Worm (Caenorhabditis elegans) whole organism, L4/young adult: Measurements from ENCODE around the gene F20D6.10.

Source experiments
- W03F9.2 ChIP-seq: fragments of 150-350 bp; optimal IDR thresholded peaks from 2 replicates; lab custom pipeline; 2014; ENCODE audit warnings: missing biosample characterization, missing genetic modification characterization
- dao-5 ChIP-seq: sonication (generic microtip); optimal IDR thresholded peaks from 2 replicates; lab custom pipeline; 2016; ENCODE audit warnings: missing genotype, missing genetic modification characterization, moderate library complexity, missing compliant biosample characterization
- him-1 ChIP-seq: sonication (generic microtip); optimal IDR thresholded peaks from 2 replicates; lab custom pipeline; 2016; ENCODE audit warnings: missing genotype, missing genetic modification reagents, missing genetic modification characterization, missing compliant biosample characterization

The F20D6.10 gene

ce11 chrV:8217118-8217517 lies 21.4 kb upstream of the F20D6.10 start:
- TF ChIP-seq him-1 (tag; lab: Kevin White, UChicago) = no peak
- no peak for TF ChIP-seq W03F9.2 (tag; lab: Kevin White, UChicago)
- TF ChIP-seq dao-5 (tag; lab: Kevin White, UChicago) = no peak

- TF ChIP-seq W03F9.2 (tag; lab: Kevin White, UChicago) (no peak), dao-5 (tag; lab: Kevin White, UChicago) (no peak), him-1 (tag; lab: Kevin White, UChicago) (no peak)
Measured at ce11 chrV:8215158-8215557, 19.4 kb upstream of the F20D6.10 start.

- TF ChIP-seq him-1 (tag; lab: Kevin White, UChicago) (no peak), dao-5 (tag; lab: Kevin White, UChicago) (no peak), W03F9.2 (tag; lab: Kevin White, UChicago) (no peak)
Measured at ce11 chrV:8213868-8214267, 18.1 kb upstream of the F20D6.10 start, which contains the start of gene K07C11.7. TSS of gene K07C11.7 (minus strand) at chrV:8213968.

ce11 chrV:8212816-8213215 lies 17.1 kb upstream of the F20D6.10 start:
- TF ChIP-seq W03F9.2 (tag; lab: Kevin White, UChicago) (no peak), dao-5 (tag; lab: Kevin White, UChicago) (no peak), him-1 (tag; lab: Kevin White, UChicago) (no peak)

DNA sequence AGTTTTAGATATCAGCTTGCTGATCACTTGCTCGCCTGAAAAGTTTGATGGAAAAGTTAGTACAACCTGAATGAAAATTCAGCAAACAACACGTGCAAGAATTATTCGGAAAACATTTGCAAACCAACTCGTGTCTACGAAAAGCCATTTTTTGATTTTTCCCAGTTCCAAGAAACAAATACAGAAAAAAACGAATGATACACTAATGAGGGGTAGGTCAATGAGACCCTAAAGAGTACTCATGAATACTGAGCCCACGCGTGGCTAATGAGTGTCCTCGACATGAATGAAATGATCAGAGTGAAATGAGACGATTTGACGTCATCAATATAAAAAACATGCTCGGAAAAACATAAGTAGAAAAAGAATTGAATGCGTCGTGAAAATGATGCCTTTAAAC lies 16.3 kb upstream of the F20D6.10 start:
- TF ChIP-seq dao-5 (tag; lab: Kevin White, UChicago) (no peak), him-1 (tag; lab: Kevin White, UChicago) (no peak), W03F9.2 (tag; lab: Kevin White, UChicago) (no peak)

ce11 chrV:8210527-8210926 lies 14.8 kb upstream of the F20D6.10 start:
- no peak for TF ChIP-seq W03F9.2 (tag; lab: Kevin White, UChicago)
- no peak for TF ChIP-seq him-1 (tag; lab: Kevin White, UChicago)
- TF ChIP-seq dao-5 (tag; lab: Kevin White, UChicago) = no peak

DNA sequence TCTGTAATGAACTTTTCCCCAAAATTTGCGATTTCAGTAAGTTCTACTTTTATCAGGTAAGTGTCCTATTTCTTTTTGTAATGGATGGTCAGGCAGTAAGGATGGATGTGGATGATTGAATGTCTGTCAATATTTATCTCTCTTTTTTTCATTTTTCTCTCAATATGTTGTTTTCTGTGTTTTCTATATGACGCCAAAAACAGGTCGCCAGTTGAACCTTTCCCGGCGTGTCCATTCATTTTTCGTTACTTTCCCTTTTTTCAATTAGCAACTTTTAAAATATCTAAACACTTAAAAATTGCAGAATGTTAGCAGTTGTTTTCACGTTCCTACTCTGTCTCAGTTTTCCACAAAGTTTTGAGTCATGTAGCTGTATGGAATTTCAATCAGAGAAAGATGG lies 11.2 kb upstream of the F20D6.10 start, which contains the start of gene timp-1:
timp-1 (plus strand) TSS at position 305 of the 400 bp plus-strand sequence.
- TF ChIP-seq W03F9.2 (tag; lab: Kevin White, UChicago) (no peak), him-1 (tag; lab: Kevin White, UChicago) (no peak), dao-5 (tag; lab: Kevin White, UChicago) (no peak)

- no peak for TF ChIP-seq W03F9.2 (tag; lab: Kevin White, UChicago)
- no peak for TF ChIP-seq him-1 (tag; lab: Kevin White, UChicago)
- TF ChIP-seq dao-5 (tag; lab: Kevin White, UChicago) = no peak
Measured at ce11 chrV:8203085-8203643, 7.4 kb upstream of the F20D6.10 start, which contains the start of gene cest-17. TSS of gene cest-17 (plus strand) at chrV:8203332.

ce11 chrV:8201229-8201858 lies 5.6 kb upstream of the F20D6.10 start, which contains the start of gene cri-2:
TSS of gene cri-2 (plus strand) at chrV:8201808.
- TF ChIP-seq W03F9.2 (tag; lab: Kevin White, UChicago) = no peak
- no peak for TF ChIP-seq him-1 (tag; lab: Kevin White, UChicago)
- TF ChIP-seq dao-5 (tag; lab: Kevin White, UChicago) = no peak

DNA sequence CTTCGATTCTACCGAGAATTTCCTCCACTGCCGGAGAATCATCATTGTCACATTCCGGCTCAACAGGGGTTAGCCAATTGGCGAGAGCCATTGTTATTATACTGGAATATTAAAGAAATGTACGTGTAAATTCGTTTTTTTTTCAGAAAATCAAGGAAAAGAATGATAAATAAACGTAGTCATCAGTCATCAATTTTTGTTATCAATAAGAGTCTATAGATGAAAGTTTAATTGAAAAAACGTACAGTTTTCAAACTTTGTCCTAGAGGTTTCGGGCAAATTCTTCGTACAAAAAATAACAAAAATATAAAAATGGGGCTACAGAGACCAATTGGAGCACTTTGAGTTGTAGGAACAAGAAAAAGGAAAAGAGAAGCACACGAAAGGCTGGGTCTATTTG lies 3.3 kb upstream of the F20D6.10 start, which contains the start of gene F20D6.11:
F20D6.11 (minus strand) TSS at position 101 of the 400 bp plus-strand sequence.
- TF ChIP-seq dao-5 (tag; lab: Kevin White, UChicago) (no peak), him-1 (tag; lab: Kevin White, UChicago) (no peak), W03F9.2 (tag; lab: Kevin White, UChicago) (no peak)

DNA sequence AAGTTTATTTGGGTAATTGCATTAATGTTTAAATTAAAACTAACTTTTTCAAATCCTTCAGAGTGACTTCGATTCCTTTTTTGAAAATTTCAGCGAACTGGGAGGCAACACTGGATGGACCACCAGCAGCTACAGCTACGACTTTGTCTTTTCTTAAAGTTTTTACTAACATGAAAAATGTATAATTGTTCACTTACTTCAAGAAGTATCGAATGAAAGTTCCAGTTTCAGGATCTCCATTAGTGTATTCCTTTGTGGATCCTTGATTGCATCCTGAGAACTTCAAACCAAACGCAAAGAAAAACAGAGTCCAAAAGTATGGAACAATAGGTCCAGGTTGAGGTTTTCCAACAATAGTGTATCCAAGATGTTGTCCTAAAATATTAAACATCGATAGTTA lies 1.3 kb upstream of the F20D6.10 start:
- TF ChIP-seq W03F9.2 (tag; lab: Kevin White, UChicago) (no peak), dao-5 (tag; lab: Kevin White, UChicago) (no peak), him-1 (tag; lab: Kevin White, UChicago) (no peak)

ce11 chrV:8190430-8190829 lies 5.3 kb downstream of the F20D6.10 start, which contains the start of gene F20D6.1:
TSS of gene F20D6.1 (plus strand) at chrV:8190730.
- TF ChIP-seq dao-5 (tag; lab: Kevin White, UChicago) (no peak), W03F9.2 (tag; lab: Kevin White, UChicago) (no peak), him-1 (tag; lab: Kevin White, UChicago) (no peak)

- TF ChIP-seq him-1 (tag; lab: Kevin White, UChicago) (no peak), dao-5 (tag; lab: Kevin White, UChicago) (no peak), W03F9.2 (tag; lab: Kevin White, UChicago) (no peak)
Measured at ce11 chrV:8190016-8190415, 5.7 kb downstream of the F20D6.10 start, which contains the start of gene F20D6.12. TSS of gene F20D6.12 (minus strand) at chrV:8190116.
